Fruit fly (Drosophila melanogaster) whole organism, adult: ENCODE results near the gene CG10674.

Experiments used
- CG11617 ChIP-seq: fragments of 200-800 bp; sonication (Bioruptor generic); optimal IDR thresholded peaks from 2 replicates; lab custom pipeline; 2017; ENCODE audit warnings: mild to moderate bottlenecking, missing biosample characterization, missing genetic modification reagents, missing genetic modification characterization
- CG12768 ChIP-seq: fragments of 200-800 bp; sonication (Bioruptor generic); optimal IDR thresholded peaks from 2 replicates; lab custom pipeline; 2017; ENCODE audit warnings: missing biosample characterization, missing genetic modification characterization, mild to moderate bottlenecking, moderate library complexity, missing genetic modification reagents
- CG14711 ChIP-seq: fragments of 200-800 bp; sonication (Bioruptor generic); optimal IDR thresholded peaks from 2 replicates; lab custom pipeline; 2018; ENCODE audit warnings: missing biosample characterization, mild to moderate bottlenecking, missing genetic modification characterization, moderate library complexity
- CG1620 ChIP-seq: fragments of 200-800 bp; sonication (Bioruptor generic); optimal IDR thresholded peaks from 2 replicates; lab custom pipeline; 2016; ENCODE audit warnings: missing biosample characterization, missing genetic modification characterization
- CG33017 ChIP-seq: fragments of 200-800 bp; sonication (Bioruptor generic); optimal IDR thresholded peaks from 2 replicates; lab custom pipeline; 2018; ENCODE audit warnings: missing biosample characterization, mild to moderate bottlenecking, missing genetic modification characterization, moderate library complexity
- CG5204 ChIP-seq: fragments of 200-800 bp; sonication (Bioruptor generic); optimal IDR thresholded peaks from 2 replicates; lab custom pipeline; 2016; ENCODE audit warnings: missing biosample characterization, missing genetic modification characterization
- CG7045 ChIP-seq: fragments of 200-800 bp; sonication (Bioruptor generic); optimal IDR thresholded peaks from 2 replicates; lab custom pipeline; 2017; ENCODE audit warnings: missing biosample characterization, mild to moderate bottlenecking, missing genetic modification characterization
- CG7101 ChIP-seq: fragments of 200-800 bp; sonication (Bioruptor generic); optimal IDR thresholded peaks from 2 replicates; lab custom pipeline; 2018; ENCODE audit warnings: missing biosample characterization, mild to moderate bottlenecking, missing genetic modification characterization, moderate library complexity
- Clk ChIP-seq: fragments of 200-800 bp; sonication (Bioruptor generic); optimal IDR thresholded peaks from 2 replicates; lab custom pipeline; 2017; ENCODE audit warnings: missing biosample characterization, missing genetic modification characterization
- Crg-1 ChIP-seq: fragments of 200-800 bp; sonication (Bioruptor generic); optimal IDR thresholded peaks from 2 replicates; lab custom pipeline; 2016; ENCODE audit warnings: missing biosample characterization, missing genetic modification characterization
- Hr96 ChIP-seq: fragments of 200-800 bp; sonication (Bioruptor generic); optimal IDR thresholded peaks from 2 replicates; lab custom pipeline; 2016; ENCODE audit warnings: missing biosample characterization, missing genetic modification characterization
- Mnt ChIP-seq: fragments of 200-800 bp; sonication (Bioruptor generic); optimal IDR thresholded peaks from 2 replicates; lab custom pipeline; 2016; ENCODE audit warnings: missing biosample characterization, mild to moderate bottlenecking, missing genetic modification characterization
- bab1 ChIP-seq: fragments of 200-800 bp; sonication (Bioruptor generic); optimal IDR thresholded peaks from 3 replicates; lab custom pipeline; 2019; ENCODE audit warnings: missing biosample characterization, mild to moderate bottlenecking, missing genetic modification characterization, moderate library complexity
- cic ChIP-seq: fragments of 200-800 bp; sonication (Bioruptor generic); optimal IDR thresholded peaks from 2 replicates; lab custom pipeline; 2017; ENCODE audit warnings: missing biosample characterization, mild to moderate bottlenecking, missing genetic modification characterization, moderate library complexity
- cnc ChIP-seq, 2 experiments: fragments of >200 bp; optimal IDR thresholded peaks; 2 replicates each; lab custom pipeline; 2017
- kay ChIP-seq: fragments of 200-800 bp; sonication (Bioruptor generic); peaks from one replicate; lab custom pipeline; 2016; ENCODE audit warnings: missing biosample characterization, missing genetic modification characterization, borderline replicate concordance
- ovo ChIP-seq: fragments of 200-800 bp; sonication (Bioruptor generic); optimal IDR thresholded peaks from 2 replicates; lab custom pipeline; 2016; ENCODE audit warnings: missing biosample characterization, missing genetic modification characterization
- pad ChIP-seq: fragments of 200-800 bp; sonication (Bioruptor generic); optimal IDR thresholded peaks from 3 replicates; lab custom pipeline; 2017; ENCODE audit warnings: missing biosample characterization, missing genetic modification characterization, mild to moderate bottlenecking, moderate library complexity, missing genetic modification reagents
- tj ChIP-seq: fragments of 200-800 bp; sonication (Bioruptor generic); optimal IDR thresholded peaks from 3 replicates; lab custom pipeline; 2017; ENCODE audit warnings: missing biosample characterization, mild to moderate bottlenecking, missing genetic modification characterization, moderate library complexity
- toe ChIP-seq: fragments of 200-800 bp; sonication (Bioruptor generic); optimal IDR thresholded peaks from 2 replicates; lab custom pipeline; 2016; ENCODE audit warnings: missing biosample characterization, missing genetic modification characterization

CG10674 gene

dm6 chr3L:5132966-5133365 is 3.1 kb downstream of the CG10674 start, which contains the start of gene CG15213:
CG15213 (minus strand) TSS chr3L:5133220.
- no peak for TF ChIP-seq Clk (GFP tag; lab: Kevin White, UChicago)
- TF ChIP-seq CG33017: no peak
- no peak for TF ChIP-seq cnc (optimal IDR thresholded peaks at IDR 0.05; lab: Kevin White, UChicago)
- no peak for TF ChIP-seq CG5204 (GFP tag; lab: Kevin White, UChicago)
- no peak for TF ChIP-seq Mnt
- TF ChIP-seq Crg-1 (GFP tag; lab: Kevin White, UChicago): no peak
- no peak for TF ChIP-seq CG7045 (GFP tag; lab: Kevin White, UChicago)
- TF ChIP-seq tj (GFP tag; lab: Kevin White, UChicago): no peak
- no peak for TF ChIP-seq bab1 (GFP tag; lab: Kevin White, UChicago)
- TF ChIP-seq Hr96 (GFP tag; lab: Kevin White, UChicago): no peak
- TF ChIP-seq CG1620 (GFP tag; lab: Kevin White, UChicago): no peak
- TF ChIP-seq CG12768 (GFP tag; lab: Kevin White, UChicago): no peak
- TF ChIP-seq kay (GFP tag; lab: Kevin White, UChicago): no peak
- no peak for TF ChIP-seq CG7101 (tag; lab: Kevin White, UChicago)
- no peak for TF ChIP-seq toe (GFP tag; lab: Kevin White, UChicago)
- no peak for TF ChIP-seq cic (GFP tag; lab: Kevin White, UChicago)
- TF ChIP-seq CG14711 (tag; lab: Kevin White, UChicago): no peak
- TF ChIP-seq ovo (GFP tag; lab: Kevin White, UChicago): no peak
- no peak for TF ChIP-seq CG11617

- TF ChIP-seq pad (no peak), cic (GFP tag; lab: Kevin White, UChicago) (no peak), CG11617 (no peak), CG1620 (GFP tag; lab: Kevin White, UChicago) (no peak)
Observed at dm6 chr3L:5131245-5131644, 4.8 kb downstream of the CG10674 start, which contains the start of gene CG15212. CG15212 (plus strand) TSS chr3L:5131545.

- TF ChIP-seq CG7045 (GFP tag; lab: Kevin White, UChicago): no peak
- TF ChIP-seq CG12768 (GFP tag; lab: Kevin White, UChicago): no peak
- no peak for TF ChIP-seq Clk (GFP tag; lab: Kevin White, UChicago)
- no peak for TF ChIP-seq Crg-1 (GFP tag; lab: Kevin White, UChicago)
- TF ChIP-seq kay (GFP tag; lab: Kevin White, UChicago): no peak
- TF ChIP-seq toe (GFP tag; lab: Kevin White, UChicago): no peak
Observed at dm6 chr3L:5130508-5130907, 5.6 kb downstream of the CG10674 start.

dm6 chr3L:5129199-5129598 is 6.9 kb downstream of the CG10674 start, which contains the start of gene CG4597:
CG4597 (plus strand) TSS chr3L:5129499.
- no peak for TF ChIP-seq Crg-1 (GFP tag; lab: Kevin White, UChicago)
- TF ChIP-seq tj (GFP tag; lab: Kevin White, UChicago): no peak
- TF ChIP-seq cnc (optimal IDR thresholded peaks at IDR 0.05; lab: Kevin White, UChicago): no peak
- TF ChIP-seq kay (GFP tag; lab: Kevin White, UChicago): no peak
- TF ChIP-seq ovo (GFP tag; lab: Kevin White, UChicago): no peak
- no peak for TF ChIP-seq CG14711 (tag; lab: Kevin White, UChicago)
- TF ChIP-seq CG7101 (tag; lab: Kevin White, UChicago): no peak
- TF ChIP-seq CG12768 (GFP tag; lab: Kevin White, UChicago): no peak
- TF ChIP-seq CG5204 (GFP tag; lab: Kevin White, UChicago): no peak
- no peak for TF ChIP-seq Hr96 (GFP tag; lab: Kevin White, UChicago)
- TF ChIP-seq CG11617: no peak
- no peak for TF ChIP-seq CG1620 (GFP tag; lab: Kevin White, UChicago)
- no peak for TF ChIP-seq Mnt
- no peak for TF ChIP-seq cic (GFP tag; lab: Kevin White, UChicago)
- TF ChIP-seq CG33017: no peak
- TF ChIP-seq CG7045 (GFP tag; lab: Kevin White, UChicago): no peak
- TF ChIP-seq bab1 (GFP tag; lab: Kevin White, UChicago): no peak
- TF ChIP-seq pad: no peak
- no peak for TF ChIP-seq Clk (GFP tag; lab: Kevin White, UChicago)
- TF ChIP-seq toe (GFP tag; lab: Kevin White, UChicago): no peak

dm6 chr3L:5128214-5128613 is 7.9 kb downstream of the CG10674 start:
- TF ChIP-seq CG5204 (GFP tag; lab: Kevin White, UChicago): no peak
- no peak for TF ChIP-seq CG12768 (GFP tag; lab: Kevin White, UChicago)
- no peak for TF ChIP-seq cic (GFP tag; lab: Kevin White, UChicago)
- no peak for TF ChIP-seq CG7045 (GFP tag; lab: Kevin White, UChicago)
- TF ChIP-seq CG33017: no peak
- TF ChIP-seq kay (GFP tag; lab: Kevin White, UChicago): no peak
- no peak for TF ChIP-seq cnc (optimal IDR thresholded peaks at IDR 0.05; lab: Kevin White, UChicago)
- TF ChIP-seq ovo (GFP tag; lab: Kevin White, UChicago): no peak
- TF ChIP-seq bab1 (GFP tag; lab: Kevin White, UChicago): no peak
- no peak for TF ChIP-seq CG1620 (GFP tag; lab: Kevin White, UChicago)
- TF ChIP-seq pad: no peak
- TF ChIP-seq tj (GFP tag; lab: Kevin White, UChicago): no peak
- TF ChIP-seq Mnt: no peak
- no peak for TF ChIP-seq CG7101 (tag; lab: Kevin White, UChicago)
- no peak for TF ChIP-seq CG11617
- no peak for TF ChIP-seq Hr96 (GFP tag; lab: Kevin White, UChicago)
- TF ChIP-seq Clk (GFP tag; lab: Kevin White, UChicago): no peak
- TF ChIP-seq CG14711 (tag; lab: Kevin White, UChicago): no peak
- no peak for TF ChIP-seq toe (GFP tag; lab: Kevin White, UChicago)

- TF ChIP-seq cic (GFP tag; lab: Kevin White, UChicago) (no peak), Clk (GFP tag; lab: Kevin White, UChicago) (no peak), ovo (GFP tag; lab: Kevin White, UChicago) (no peak), toe (GFP tag; lab: Kevin White, UChicago) (no peak), bab1 (GFP tag; lab: Kevin White, UChicago) (no peak), CG7045 (GFP tag; lab: Kevin White, UChicago) (no peak), kay (GFP tag; lab: Kevin White, UChicago) (no peak), cnc (optimal IDR thresholded peaks at IDR 0.05; lab: Kevin White, UChicago) (no peak), Crg-1 (GFP tag; lab: Kevin White, UChicago) (no peak), Mnt (no peak), CG11617 (no peak), CG7101 (tag; lab: Kevin White, UChicago) (no peak), Hr96 (GFP tag; lab: Kevin White, UChicago) (no peak), CG5204 (GFP tag; lab: Kevin White, UChicago) (no peak)
Observed at dm6 chr3L:5127609-5128008, 8.5 kb downstream of the CG10674 start.
